Comparison of ENCODE assay signal across 8 worm cellular contexts in genomic region chrII:8603567-8604359, ce11.
TF ChIP-seq lines count a peak whose summit lies in the region.

suf-1 (plus strand) TSS chrII:8603846.

TF ChIP-seq in whole organism, L1 larva, 84 proteins besides CTCF, POLR2A, EP300 and RAD21 (continues in another document):
- peak; percentile 35 for TF ChIP-seq blmp-1 (tag; optimal IDR thresholded peaks at IDR 0.05; lab: Kevin White, UChicago)
- TF ChIP-seq dpl-1 (GFP tag; optimal IDR thresholded peaks at IDR 0.05; lab: Kevin White, UChicago) = peak in 2 of 3 experiments; percentile 22 to 44
- peak; percentile 30 for TF ChIP-seq nhr-20 (tag; optimal IDR thresholded peaks at IDR 0.05; lab: Kevin White, UChicago)
- no peak for TF ChIP-seq lir-3 (tag; optimal IDR thresholded peaks at IDR 0.05; lab: Kevin White, UChicago; ENCODE audit: poor library complexity)
- TF ChIP-seq lin-35 (GFP tag; optimal IDR thresholded peaks at IDR 0.05; lab: Kevin White, UChicago) = peak; percentile 1 to 47
- TF ChIP-seq mep-1 (tag; optimal IDR thresholded peaks at IDR 0.05; lab: Kevin White, UChicago) = no peak
- TF ChIP-seq nhr-76 (tag; optimal IDR thresholded peaks at IDR 0.05; lab: Kevin White, UChicago) = no peak
- TF ChIP-seq rnt-1 (tag; optimal IDR thresholded peaks at IDR 0.05; lab: Kevin White, UChicago) = peak; percentile 46
- no peak for TF ChIP-seq ceh-88 (GFP tag; IDR thresholded peaks at IDR 0.05; lab: Robert Waterston, UW)
- TF ChIP-seq nhr-71 (tag; optimal IDR thresholded peaks at IDR 0.05; lab: Kevin White, UChicago) = peak; percentile 45
- peak; percentile 43 to 85 for TF ChIP-seq lsy-2 (tag; optimal IDR thresholded peaks at IDR 0.05; lab: Kevin White, UChicago)

TF ChIP-seq in whole organism, L2 larva, 48 proteins besides CTCF, POLR2A, EP300 and RAD21 (continues in another document):
- TF ChIP-seq lin-11 (tag; optimal IDR thresholded peaks at IDR 0.05; lab: Kevin White, UChicago) (no peak), peb-1 (tag; optimal IDR thresholded peaks at IDR 0.05; lab: Kevin White, UChicago) (no peak), nhr-23 (tag; optimal IDR thresholded peaks at IDR 0.05; lab: Kevin White, UChicago) (no peak), lin-39 (tag; optimal IDR thresholded peaks at IDR 0.05; lab: Kevin White, UChicago) (no peak), egl-27 (tag; optimal IDR thresholded peaks at IDR 0.05; lab: Kevin White, UChicago) (no peak), ceh-16 (tag; optimal IDR thresholded peaks at IDR 0.05; lab: Kevin White, UChicago) (no peak), nhr-21 (tag; optimal IDR thresholded peaks at IDR 0.05; lab: Kevin White, UChicago) (peak; percentile 35), sem-4 (tag; optimal IDR thresholded peaks at IDR 0.05; lab: Kevin White, UChicago) (peak; percentile 35), unc-62 (GFP tag; optimal IDR thresholded peaks at IDR 0.05; lab: Kevin White, UChicago) (no peak), lin-13 (GFP tag; optimal IDR thresholded peaks at IDR 0.05; lab: Kevin White, UChicago) (peak; percentile 33), lsy-2 (tag; optimal IDR thresholded peaks at IDR 0.05; lab: Kevin White, UChicago) (peak in 1 of 2 experiments; percentile 58), fos-1 (tag; optimal IDR thresholded peaks at IDR 0.05; lab: Kevin White, UChicago) (peak; percentile 9)

TF ChIP-seq in whole organism, L3 larva, 47 proteins besides CTCF, POLR2A, EP300 and RAD21 (continues in another document):
- TF ChIP-seq unc-39 (tag; optimal IDR thresholded peaks at IDR 0.05; lab: Kevin White, UChicago) (no peak), nhr-67 (tag; optimal IDR thresholded peaks at IDR 0.05; lab: Kevin White, UChicago) (no peak), pqm-1 (tag; optimal IDR thresholded peaks at IDR 0.05; lab: Kevin White, UChicago) (no peak), lsy-12 (tag; optimal IDR thresholded peaks at IDR 0.05; lab: Kevin White, UChicago) (peak; percentile 11), hmg-11 (tag; optimal IDR thresholded peaks at IDR 0.05; lab: Kevin White, UChicago) (no peak), lin-15B (tag; optimal IDR thresholded peaks at IDR 0.05; lab: Kevin White, UChicago) (no peak), fos-1 (tag; optimal IDR thresholded peaks at IDR 0.05; lab: Kevin White, UChicago) (no peak), ceh-16 (tag; optimal IDR thresholded peaks at IDR 0.05; lab: Kevin White, UChicago) (no peak), elt-1 (tag; optimal IDR thresholded peaks at IDR 0.05; lab: Kevin White, UChicago) (no peak), jun-1 (tag; optimal IDR thresholded peaks at IDR 0.05; lab: Kevin White, UChicago) (no peak), ceh-82 (tag; optimal IDR thresholded peaks at IDR 0.05; lab: Kevin White, UChicago) (peak; percentile 22), aly-2 (tag; optimal IDR thresholded peaks at IDR 0.05; lab: Kevin White, UChicago) (no peak), ceh-9 (tag; optimal IDR thresholded peaks at IDR 0.05; lab: Kevin White, UChicago) (no peak)

TF ChIP-seq in whole organism, L4 larva, 104 proteins besides CTCF, POLR2A, EP300 and RAD21 (continues in another document):
- TF ChIP-seq F49E8.2 (tag; optimal IDR thresholded peaks at IDR 0.05; lab: Kevin White, UChicago; ENCODE audit: borderline replicate concordance) (peak; percentile 92), pha-4 (GFP tag; IDR thresholded peaks at IDR 0.05; lab: Robert Waterston, UW) (peak; percentile 46; the same call in 1 of the 2 replicates), pha-4 (tag; optimal IDR thresholded peaks at IDR 0.05; lab: Kevin White, UChicago) (no peak), ztf-7 (tag; optimal IDR thresholded peaks at IDR 0.05; lab: Kevin White, UChicago) (no peak), T26A8.4 (GFP tag; IDR thresholded peaks at IDR 0.05; lab: Robert Waterston, UW) (peak; percentile 50), unc-130 (GFP tag; optimal IDR thresholded peaks at IDR 0.05; lab: Kevin White, UChicago) (peak; percentile 57), lin-1 (GFP tag; IDR thresholded peaks at IDR 0.05; lab: Robert Waterston, UW) (peak; percentile 22; the same call in 1 of the 2 replicates), lin-38 (GFP tag; IDR thresholded peaks at IDR 0.05; lab: Robert Waterston, UW) (peak; percentile 80), fkh-10 (GFP tag; optimal IDR thresholded peaks at IDR 0.05; lab: Kevin White, UChicago) (no peak), ctbp-1 (GFP tag; IDR thresholded peaks at IDR 0.05; lab: Robert Waterston, UW) (peak; percentile 36; the same call in 1 of the 2 replicates), daf-19 (GFP tag; conservative IDR thresholded peaks at IDR 0.05; lab: Robert Waterston, UW) (0 out of 2 replicates have a peak, but pooled peaks have one; percentile 49)

TF ChIP-seq in whole organism, early embryonic, 17 proteins besides CTCF, POLR2A, EP300 and RAD21:
- TF ChIP-seq scrt-1 (GFP tag; IDR thresholded peaks at IDR 0.05; lab: Robert Waterston, UW) (no peak), ama-1 (optimal IDR thresholded peaks at IDR 0.05; lab: Kevin White, UChicago) (peak; percentile 71), sea-1 (GFP tag; conservative IDR thresholded peaks at IDR 0.05; lab: Robert Waterston, UW) (no peak), ceh-36 (tag; optimal IDR thresholded peaks at IDR 0.05; lab: Kevin White, UChicago) (no peak)
TF ChIP-seq in whole organism, early embryonic: peak in this region for 1.

TF ChIP-seq in whole organism, late embryonic, 69 proteins besides CTCF, POLR2A, EP300 and RAD21:
- TF ChIP-seq ama-1 (optimal IDR thresholded peaks at IDR 0.05; lab: Kevin White, UChicago) (peak; percentile 65), sox-2 (GFP tag; IDR thresholded peaks at IDR 0.05; lab: Robert Waterston, UW) (no peak), nfya-1 (tag; optimal IDR thresholded peaks at IDR 0.05; lab: Kevin White, UChicago) (peak; percentile 31), pqm-1 (tag; optimal IDR thresholded peaks at IDR 0.05; lab: Kevin White, UChicago) (no peak), mec-3 (tag; optimal IDR thresholded peaks at IDR 0.05; lab: Kevin White, UChicago; ENCODE audit: borderline replicate concordance) (no peak), elt-4 (tag; optimal IDR thresholded peaks at IDR 0.05; lab: Kevin White, UChicago) (no peak), ceh-45 (GFP tag; IDR thresholded peaks at IDR 0.05; lab: Robert Waterston, UW) (no peak), Y22D7AL.16 (tag; optimal IDR thresholded peaks at IDR 0.05; lab: Kevin White, UChicago) (no peak), unc-42 (tag; optimal IDR thresholded peaks at IDR 0.05; lab: Kevin White, UChicago) (peak; percentile 48), ttx-3 (tag; optimal IDR thresholded peaks at IDR 0.05; lab: Kevin White, UChicago) (no peak)

TF ChIP-seq in whole organism, mixed stage, embryonic, 35 proteins besides CTCF, POLR2A, EP300 and RAD21:
- peak; percentile 33 for TF ChIP-seq lsy-2 (tag; optimal IDR thresholded peaks at IDR 0.05; lab: Kevin White, UChicago)
- TF ChIP-seq drap-1 (GFP tag; optimal IDR thresholded peaks at IDR 0.05; lab: Kevin White, UChicago) = no peak
- TF ChIP-seq nhr-28 (tag; optimal IDR thresholded peaks at IDR 0.05; lab: Kevin White, UChicago) = no peak
- peak; percentile 62 for TF ChIP-seq ces-1 (GFP tag; optimal IDR thresholded peaks at IDR 0.05; lab: Kevin White, UChicago)
- no peak for TF ChIP-seq unc-39 (tag; optimal IDR thresholded peaks at IDR 0.05; lab: Kevin White, UChicago)
TF ChIP-seq in whole organism, mixed stage, embryonic: peak in this region for 2.

TF ChIP-seq in whole organism, young adult, 124 proteins besides CTCF, POLR2A, EP300 and RAD21 (continues in another document):
- TF ChIP-seq ekl-4 (GFP tag; IDR thresholded peaks at IDR 0.05; lab: Robert Waterston, UW) (peak; percentile 90), Y53G8AR.9 (GFP tag; conservative IDR thresholded peaks at IDR 0.05; lab: Robert Waterston, UW) (peak; percentile 85), hmg-1.2 (GFP tag; IDR thresholded peaks at IDR 0.05; lab: Robert Waterston, UW) (peak; percentile 49; the same call in 1 of the 2 replicates), hmg-20 (GFP tag; IDR thresholded peaks at IDR 0.05; lab: Robert Waterston, UW) (no peak), snpc-1.3 (tag; optimal IDR thresholded peaks at IDR 0.05; lab: Kevin White, UChicago; ENCODE audit: insufficient read depth) (peak; percentile 2), ama-1 (optimal IDR thresholded peaks at IDR 0.05; lab: Kevin White, UChicago) (no peak), ama-1 (GFP tag; optimal IDR thresholded peaks at IDR 0.05; lab: Kevin White, UChicago) (peak in 1 of 2 experiments; percentile 51), cebp-1 (GFP tag; IDR thresholded peaks at IDR 0.05; lab: Robert Waterston, UW) (no peak), cebp-1 (tag; optimal IDR thresholded peaks at IDR 0.05; lab: Kevin White, UChicago) (no peak), attf-6 (GFP tag; IDR thresholded peaks at IDR 0.05; lab: Robert Waterston, UW) (peak; percentile 73), dox-1 (GFP tag; IDR thresholded peaks at IDR 0.05; lab: Robert Waterston, UW) (peak; percentile 12; the same call in 1 of the 2 replicates), cebp-2 (GFP tag; IDR thresholded peaks at IDR 0.05; lab: Robert Waterston, UW) (peak; percentile 77; the same call in 1 of the 2 replicates), F33H1.4 (GFP tag; IDR thresholded peaks at IDR 0.05; lab: Robert Waterston, UW) (peak; percentile 65), zfh-2 (GFP tag; conservative IDR thresholded peaks at IDR 0.05; lab: Robert Waterston, UW) (no peak), lsl-1 (GFP tag; optimal IDR thresholded peaks at IDR 0.05; lab: Kevin White, UChicago) (peak; percentile 58), lin-54 (GFP tag; optimal IDR thresholded peaks at IDR 0.05; lab: Kevin White, UChicago) (peak; percentile 73), Y95B8A.8 (GFP tag; IDR thresholded peaks at IDR 0.05; lab: Robert Waterston, UW) (0 out of 2 replicates have a peak, but pooled peaks have one; percentile 34), nfya-2 (GFP tag; IDR thresholded peaks at IDR 0.05; lab: Robert Waterston, UW) (no peak), F57C9.4 (tag; optimal IDR thresholded peaks at IDR 0.05; lab: Kevin White, UChicago) (no peak), K11D2.4 (GFP tag; IDR thresholded peaks at IDR 0.05; lab: Robert Waterston, UW) (0 out of 2 replicates have a peak, but pooled peaks have one; percentile 10), madf-8 (GFP tag; conservative IDR thresholded peaks at IDR 0.05; lab: Robert Waterston, UW) (peak; percentile 44; the same call in 1 of the 2 replicates), F49E8.2 (tag; optimal IDR thresholded peaks at IDR 0.05; lab: Kevin White, UChicago; ENCODE audit: insufficient read depth) (peak; percentile 94), gei-17 (GFP tag; optimal IDR thresholded peaks at IDR 0.05; lab: Kevin White, UChicago) (no peak), mes-4 (tag; optimal IDR thresholded peaks at IDR 0.05; lab: Kevin White, UChicago) (no peak), ets-4 (GFP tag; optimal IDR thresholded peaks at IDR 0.05; lab: Kevin White, UChicago) (no peak), lag-1 (GFP tag; IDR thresholded peaks at IDR 0.05; lab: Robert Waterston, UW) (no peak), madf-6 (GFP tag; IDR thresholded peaks at IDR 0.05; lab: Robert Waterston, UW) (peak; percentile 85), unc-62 (GFP tag; optimal IDR thresholded peaks at IDR 0.05; lab: Kevin White, UChicago) (no peak), B0336.3 (GFP tag; IDR thresholded peaks at IDR 0.05; lab: Robert Waterston, UW) (peak; percentile 89), let-607 (tag; optimal IDR thresholded peaks at IDR 0.05; lab: Kevin White, UChicago) (no peak)
